Worm (Caenorhabditis elegans): Measurements from ENCODE around the gene F53F8.6.

DNA sequence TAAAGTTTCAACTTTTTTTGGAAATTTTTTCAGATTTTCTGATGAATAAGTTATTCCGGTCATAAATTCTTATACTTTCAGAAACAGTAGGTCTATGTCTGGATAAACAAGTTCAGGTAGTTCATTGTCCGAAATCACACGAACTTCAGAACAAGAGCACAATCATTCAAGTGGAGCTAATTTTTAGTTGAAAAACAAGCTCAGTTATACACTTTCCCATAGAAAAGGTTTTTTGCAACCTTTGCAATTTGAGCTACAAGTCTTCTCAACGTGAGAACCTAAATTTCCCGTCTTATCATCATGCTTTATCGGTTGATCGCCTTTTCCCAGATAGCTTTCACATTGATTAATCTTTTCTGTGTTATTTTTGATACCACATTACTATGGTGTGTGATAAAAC lies 27.8 kb downstream of the F53F8.6 start, which contains the start of gene srxa-1:
- TF ChIP-seq B0336.3 (GFP tag; IDR thresholded peaks at IDR 0.05) (no peak), efl-1 (GFP tag; optimal IDR thresholded peaks at IDR 0.05) (no peak), ceh-91 (GFP tag; IDR thresholded peaks at IDR 0.05) (no peak), madf-8 (GFP tag; conservative IDR thresholded peaks at IDR 0.05) (no peak), snpc-4 (GFP tag; optimal IDR thresholded peaks at IDR 0.05) (no peak), snpc-4 (tag; optimal IDR thresholded peaks at IDR 0.05) (no peak), lsy-27 (tag; optimal IDR thresholded peaks at IDR 0.05; ENCODE audit: borderline replicate concordance, insufficient read depth) (no peak), ama-1 (optimal IDR thresholded peaks at IDR 0.05) (no peak), ama-1 (GFP tag; optimal IDR thresholded peaks at IDR 0.05) (no peak), F23B12.7 (tag; optimal IDR thresholded peaks at IDR 0.05; ENCODE audit: insufficient read depth) (no peak), lsl-1 (GFP tag; optimal IDR thresholded peaks at IDR 0.05) (no peak), mcd-1 (GFP tag; IDR thresholded peaks at IDR 0.05) (no peak), lin-54 (GFP tag; optimal IDR thresholded peaks at IDR 0.05) (no peak), attf-6 (GFP tag; IDR thresholded peaks at IDR 0.05) (no peak)

All from whole organism, young adult.